Fruit fly (Drosophila melanogaster): ENCODE measurements around the gene CG9541.
A peak's percentile ranks its signal among the peaks of the same experiment; 100 is the strongest.

Gene CG9541

dm6 chr2L:8951184-8951934 lies 23.9 kb downstream of the CG9541 start, which contains the start of gene C1GalTA (continued):
- TF ChIP-seq lola (GFP tag; optimal IDR thresholded peaks at IDR 0.05) (peak in 1 of 3 experiments; percentile 98), luna (GFP tag; optimal IDR thresholded peaks at IDR 0.05) (no peak), da (GFP tag; optimal IDR thresholded peaks at IDR 0.05) (no peak), CG3995 (GFP tag; optimal IDR thresholded peaks at IDR 0.05) (peak; percentile 43), Nf-YA (GFP tag; IDR thresholded peaks at IDR 0.05) (peak; percentile 89), GATAe (GFP tag; conservative IDR thresholded peaks at IDR 0.05) (peak; percentile 91), sisA (GFP tag; IDR thresholded peaks at IDR 0.05) (peak; percentile 86), CHES-1-like (GFP tag; optimal IDR thresholded peaks at IDR 0.05) (peak; percentile 78), CG1603 (tag; optimal IDR thresholded peaks at IDR 0.05) (peak; percentile 6), CG4617 (GFP tag; optimal IDR thresholded peaks at IDR 0.05; ENCODE audit: borderline replicate concordance) (peak; percentile 81), slbo (GFP tag; IDR thresholded peaks at IDR 0.05) (peak; percentile 95), CG18262 (tag; optimal IDR thresholded peaks at IDR 0.05) (peak; percentile 100), CG3726 (GFP tag; IDR thresholded peaks at IDR 0.05) (peak; percentile 84), CG1832 (GFP tag; optimal IDR thresholded peaks at IDR 0.05) (no peak), tx (GFP tag; optimal IDR thresholded peaks at IDR 0.05) (peak; percentile 6), Fer1 (GFP tag; optimal IDR thresholded peaks at IDR 0.05) (peak; percentile 98), Usf (GFP tag; optimal IDR thresholded peaks at IDR 0.05) (peak; percentile 88), Hmx (GFP tag; optimal IDR thresholded peaks at IDR 0.05) (no peak), C15 (GFP tag; IDR thresholded peaks at IDR 0.05) (peak; percentile 83; the same call in 2 of the 3 replicates), CG15479 (GFP tag; optimal IDR thresholded peaks at IDR 0.05) (peak; percentile 35), H2.0 (GFP tag; IDR thresholded peaks at IDR 0.05) (peak; percentile 91), danr (GFP tag; IDR thresholded peaks at IDR 0.05) (peak; percentile 85), z (GFP tag; IDR thresholded peaks at IDR 0.05) (no peak), CG30431 (GFP tag; optimal IDR thresholded peaks at IDR 0.05) (peak; percentile 86), gce (GFP tag; IDR thresholded peaks at IDR 0.05) (peak; percentile 95), zf30C (GFP tag; optimal IDR thresholded peaks at IDR 0.05) (peak; percentile 96), CG13775 (GFP tag; optimal IDR thresholded peaks at IDR 0.05) (peak; percentile 97), Sox102F (GFP tag; optimal IDR thresholded peaks at IDR 0.05) (peak; percentile 98), CG34422 (GFP tag; IDR thresholded peaks at IDR 0.05) (peak; percentile 96), TFAM (GFP tag; optimal IDR thresholded peaks at IDR 0.05) (peak; percentile 82), gem (tag; optimal IDR thresholded peaks at IDR 0.05) (peak; percentile 100), Dek (tag; optimal IDR thresholded peaks at IDR 0.05) (peak; percentile 97), CG6272 (GFP tag; IDR thresholded peaks at IDR 0.05) (peak; percentile 84), CG31365 (tag; optimal IDR thresholded peaks at IDR 0.05) (peak; percentile 57), Dll (GFP tag; IDR thresholded peaks at IDR 0.05; ENCODE audit: partially characterized antibody) (no peak), E2f2 (GFP tag; IDR thresholded peaks at IDR 0.05) (peak; percentile 83), CG2202 (tag; optimal IDR thresholded peaks at IDR 0.05) (peak; percentile 97), dmrt99B (tag; optimal IDR thresholded peaks at IDR 0.05) (peak; percentile 99), CG42726 (GFP tag; IDR thresholded peaks at IDR 0.05; ENCODE audit: partially characterized antibody) (no peak), Abd-B (GFP tag; optimal IDR thresholded peaks at IDR 0.05) (peak; percentile 97), CTCF (GFP tag; optimal IDR thresholded peaks at IDR 0.05) (peak; percentile 61), ERR (GFP tag; optimal IDR thresholded peaks at IDR 0.05) (peak; percentile 60), CG4707 (GFP tag; optimal IDR thresholded peaks at IDR 0.05) (peak; percentile 75), oc (tag; optimal IDR thresholded peaks at IDR 0.05) (peak; percentile 98), h (optimal IDR thresholded peaks at IDR 0.05) (no peak), tna (GFP tag; IDR thresholded peaks at IDR 0.05; ENCODE audit: partially characterized antibody) (no peak), CoRest (tag; optimal IDR thresholded peaks at IDR 0.05) (peak; percentile 100), Lim3 (GFP tag; IDR thresholded peaks at IDR 0.05) (no peak), Hand (GFP tag; optimal IDR thresholded peaks at IDR 0.05) (peak; percentile 98), MESR4 (GFP tag; optimal IDR thresholded peaks at IDR 0.05) (peak; percentile 11)

Data from whole organism, embryonic.